Fruit fly (Drosophila melanogaster): ENCODE results near the gene js.

js gene

DNA sequence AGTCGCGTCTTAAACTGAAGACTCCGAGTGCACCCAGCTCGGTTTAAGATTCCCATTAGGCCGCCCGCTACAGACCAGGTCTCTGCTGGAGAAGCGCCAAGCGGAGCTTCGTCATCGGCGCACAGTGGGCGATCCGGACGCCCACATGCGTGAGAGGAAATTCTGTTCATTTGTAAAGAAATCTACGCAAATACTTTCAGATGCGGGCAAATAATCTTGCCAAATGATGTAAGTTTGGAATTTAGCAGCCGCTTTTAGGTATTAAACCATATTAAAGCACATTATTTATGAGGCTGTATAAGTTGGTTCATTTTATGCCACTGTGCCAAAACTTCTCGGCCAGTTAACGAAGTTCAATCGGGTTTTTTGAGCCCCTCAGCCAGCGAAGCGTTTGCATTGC is at the start of gene js:
TSS of gene js (minus strand) at position 19 of the 400 bp plus-strand sequence.
- TF ChIP-seq EcR (GFP tag; optimal IDR thresholded peaks at IDR 0.05) (no peak), pan (optimal IDR thresholded peaks at IDR 0.05) (no peak), Dll (optimal IDR thresholded peaks at IDR 0.05) (no peak), usp (GFP tag; optimal IDR thresholded peaks at IDR 0.05) (no peak), psq (optimal IDR thresholded peaks at IDR 0.05) (no peak), CG8478 (optimal IDR thresholded peaks at IDR 0.05) (no peak)

dm6 chr3R:16416508-16416907 is 48.4 kb upstream of the js start:
- TF ChIP-seq Dll (optimal IDR thresholded peaks at IDR 0.05), result no peak
- no peak for TF ChIP-seq pan (optimal IDR thresholded peaks at IDR 0.05)
- no peak for TF ChIP-seq CG8478 (optimal IDR thresholded peaks at IDR 0.05)
- TF ChIP-seq usp (GFP tag; optimal IDR thresholded peaks at IDR 0.05), result no peak

dm6 chr3R:16413734-16414133 is 45.6 kb upstream of the js start:
- TF ChIP-seq pan (optimal IDR thresholded peaks at IDR 0.05) (no peak), psq (optimal IDR thresholded peaks at IDR 0.05) (no peak), usp (GFP tag; optimal IDR thresholded peaks at IDR 0.05) (no peak), Dll (optimal IDR thresholded peaks at IDR 0.05) (no peak), EcR (GFP tag; optimal IDR thresholded peaks at IDR 0.05) (no peak)

dm6 chr3R:16410706-16411105 is 42.6 kb upstream of the js start:
- no peak for TF ChIP-seq Dll (optimal IDR thresholded peaks at IDR 0.05)
- no peak for TF ChIP-seq psq (optimal IDR thresholded peaks at IDR 0.05)
- no peak for TF ChIP-seq pan (optimal IDR thresholded peaks at IDR 0.05)
- no peak for TF ChIP-seq CG8478 (optimal IDR thresholded peaks at IDR 0.05)
- TF ChIP-seq usp (GFP tag; optimal IDR thresholded peaks at IDR 0.05), result no peak
- TF ChIP-seq EcR (GFP tag; optimal IDR thresholded peaks at IDR 0.05), result no peak

dm6 chr3R:16408434-16408833 is 40.3 kb upstream of the js start:
- no peak for TF ChIP-seq pan (optimal IDR thresholded peaks at IDR 0.05)
- no peak for TF ChIP-seq EcR (GFP tag; optimal IDR thresholded peaks at IDR 0.05)
- TF ChIP-seq usp (GFP tag; optimal IDR thresholded peaks at IDR 0.05), result no peak
- TF ChIP-seq psq (optimal IDR thresholded peaks at IDR 0.05), result no peak
- no peak for TF ChIP-seq Dll (optimal IDR thresholded peaks at IDR 0.05)
- no peak for TF ChIP-seq CG8478 (optimal IDR thresholded peaks at IDR 0.05)

DNA sequence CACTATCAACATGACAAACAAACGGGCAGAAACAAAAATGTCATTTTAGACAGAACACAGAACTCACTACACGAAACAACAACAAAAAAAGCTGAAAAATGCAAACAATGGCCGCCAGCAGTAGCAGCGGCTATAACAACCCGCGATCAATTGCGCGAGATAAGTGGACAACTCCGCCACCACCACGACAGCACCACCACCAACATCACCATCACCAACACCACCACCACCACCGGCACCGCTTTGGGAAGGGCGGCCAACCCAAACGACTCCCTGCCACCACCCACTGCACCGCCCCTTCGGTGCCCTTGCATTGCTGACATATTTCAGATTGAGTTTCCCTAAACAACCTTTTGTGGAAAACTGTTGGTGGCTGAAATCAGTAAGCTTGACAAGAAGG is 38.5 kb upstream of the js start:
- TF ChIP-seq pan (optimal IDR thresholded peaks at IDR 0.05) (no peak), Dll (optimal IDR thresholded peaks at IDR 0.05) (no peak), usp (GFP tag; optimal IDR thresholded peaks at IDR 0.05) (no peak), psq (optimal IDR thresholded peaks at IDR 0.05) (no peak), EcR (GFP tag; optimal IDR thresholded peaks at IDR 0.05) (no peak), CG8478 (optimal IDR thresholded peaks at IDR 0.05) (no peak)

- TF ChIP-seq pan (optimal IDR thresholded peaks at IDR 0.05) (no peak), CG8478 (optimal IDR thresholded peaks at IDR 0.05) (peak; percentile 57)
Measured at dm6 chr3R:16403734-16404057, 35.6 kb upstream of the js start.

- TF ChIP-seq pan (optimal IDR thresholded peaks at IDR 0.05) (no peak), CG8478 (optimal IDR thresholded peaks at IDR 0.05) (peak; percentile 66)
Measured at dm6 chr3R:16403023-16403733, 35.1 kb upstream of the js start, which contains the start of gene ss. TSS of gene ss (minus strand) at chr3R:16403690.

- TF ChIP-seq CG8478 (optimal IDR thresholded peaks at IDR 0.05) (no peak), psq (optimal IDR thresholded peaks at IDR 0.05) (no peak), Dll (optimal IDR thresholded peaks at IDR 0.05) (no peak), EcR (GFP tag; optimal IDR thresholded peaks at IDR 0.05) (no peak)
Measured at dm6 chr3R:16396565-16396964, 28.5 kb upstream of the js start.

- no peak for TF ChIP-seq CG8478 (optimal IDR thresholded peaks at IDR 0.05)
- TF ChIP-seq EcR (GFP tag; optimal IDR thresholded peaks at IDR 0.05), result no peak
- TF ChIP-seq Dll (optimal IDR thresholded peaks at IDR 0.05), result no peak
- TF ChIP-seq psq (optimal IDR thresholded peaks at IDR 0.05), result no peak
- no peak for TF ChIP-seq pan (optimal IDR thresholded peaks at IDR 0.05)
- TF ChIP-seq usp (GFP tag; optimal IDR thresholded peaks at IDR 0.05), result no peak
Measured at dm6 chr3R:16395448-16395847, 27.3 kb upstream of the js start.

DNA sequence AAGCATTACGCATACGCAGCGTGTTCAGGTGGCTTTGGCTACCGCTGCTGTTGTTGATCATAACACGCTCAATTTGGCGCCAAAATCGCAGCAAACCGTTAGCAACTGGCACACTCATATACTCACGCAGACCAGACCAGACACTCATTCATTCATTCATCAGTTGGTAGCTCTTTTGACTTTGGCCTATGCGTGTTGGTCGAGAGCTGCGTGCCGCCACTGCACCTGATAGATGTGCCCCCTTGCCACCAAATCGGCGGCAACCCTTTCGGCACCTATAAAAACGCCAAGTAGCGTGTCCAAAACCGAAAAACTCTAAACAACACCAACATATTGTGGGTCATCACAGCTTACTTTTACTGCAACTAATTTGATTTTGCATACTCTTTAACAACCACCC is 26.4 kb upstream of the js start:
- TF ChIP-seq psq (optimal IDR thresholded peaks at IDR 0.05) (no peak), pan (optimal IDR thresholded peaks at IDR 0.05) (no peak), CG8478 (optimal IDR thresholded peaks at IDR 0.05) (no peak), Dll (optimal IDR thresholded peaks at IDR 0.05) (no peak), usp (GFP tag; optimal IDR thresholded peaks at IDR 0.05) (no peak), EcR (GFP tag; optimal IDR thresholded peaks at IDR 0.05) (no peak)

- TF ChIP-seq pan (optimal IDR thresholded peaks at IDR 0.05), result no peak
- TF ChIP-seq EcR (GFP tag; optimal IDR thresholded peaks at IDR 0.05), result no peak
- TF ChIP-seq usp (GFP tag; optimal IDR thresholded peaks at IDR 0.05), result no peak
- no peak for TF ChIP-seq CG8478 (optimal IDR thresholded peaks at IDR 0.05)
- TF ChIP-seq Dll (optimal IDR thresholded peaks at IDR 0.05), result no peak
- TF ChIP-seq psq (optimal IDR thresholded peaks at IDR 0.05), result no peak
Measured at dm6 chr3R:16389117-16389516, 21.0 kb upstream of the js start.

DNA sequence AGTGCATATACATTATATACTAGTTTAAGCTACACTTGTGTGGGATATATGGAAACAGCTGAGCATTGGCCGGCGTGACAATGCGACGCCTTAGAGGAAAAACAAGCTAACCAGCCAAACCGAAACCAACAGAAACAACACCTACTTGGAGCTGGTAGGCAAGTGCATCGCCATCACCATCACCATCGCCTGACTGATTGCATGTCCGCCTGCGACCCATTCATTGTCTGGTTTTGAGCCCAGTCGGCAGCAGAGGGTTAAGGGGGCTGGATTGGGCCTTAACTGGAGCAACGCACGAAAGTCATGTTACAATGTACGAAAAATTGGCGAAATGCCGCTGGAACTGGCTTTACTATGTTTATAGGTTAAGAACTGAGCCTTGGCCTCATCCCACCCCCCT is 18.9 kb upstream of the js start:
- TF ChIP-seq EcR (GFP tag; optimal IDR thresholded peaks at IDR 0.05), result no peak
- no peak for TF ChIP-seq CG8478 (optimal IDR thresholded peaks at IDR 0.05)
- TF ChIP-seq usp (GFP tag; optimal IDR thresholded peaks at IDR 0.05), result no peak
- no peak for TF ChIP-seq pan (optimal IDR thresholded peaks at IDR 0.05)
- TF ChIP-seq psq (optimal IDR thresholded peaks at IDR 0.05), result no peak
- TF ChIP-seq Dll (optimal IDR thresholded peaks at IDR 0.05), result no peak

Measured in whole organism.